Worm (Caenorhabditis elegans): ENCODE measurements around the gene dcap-1.

The dcap-1 gene

DNA sequence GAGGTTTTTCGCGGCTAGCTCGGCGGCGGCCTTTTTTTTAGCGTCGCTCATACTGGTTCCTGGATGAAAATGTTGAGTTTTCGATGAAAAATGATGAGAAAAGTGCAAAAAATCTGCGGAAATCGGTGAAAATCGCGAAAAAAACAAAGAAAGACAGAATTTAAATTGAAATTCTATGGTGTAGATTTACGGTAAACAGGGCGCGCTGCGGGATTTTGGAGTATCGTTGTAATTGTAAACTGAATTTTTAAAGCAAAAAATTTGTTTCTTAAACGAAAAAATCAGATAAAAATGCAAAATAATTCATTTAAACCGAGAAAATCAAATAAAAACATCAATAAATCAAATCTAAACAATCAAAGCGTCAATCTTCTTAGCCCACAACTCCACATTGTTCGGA is at the start of gene dcap-1:
dcap-1 (minus strand) TSS at position 59 of the 400 bp plus-strand sequence.
- TF ChIP-seq scrt-1 (GFP tag; IDR thresholded peaks at IDR 0.05) (no peak), hmbx-1 (tag; optimal IDR thresholded peaks at IDR 0.05) (no peak), tra-4 (tag; optimal IDR thresholded peaks at IDR 0.05) (peak; percentile 40), ceh-36 (tag; optimal IDR thresholded peaks at IDR 0.05) (no peak), flt-1 (GFP tag; IDR thresholded peaks at IDR 0.05) (no peak)

DNA sequence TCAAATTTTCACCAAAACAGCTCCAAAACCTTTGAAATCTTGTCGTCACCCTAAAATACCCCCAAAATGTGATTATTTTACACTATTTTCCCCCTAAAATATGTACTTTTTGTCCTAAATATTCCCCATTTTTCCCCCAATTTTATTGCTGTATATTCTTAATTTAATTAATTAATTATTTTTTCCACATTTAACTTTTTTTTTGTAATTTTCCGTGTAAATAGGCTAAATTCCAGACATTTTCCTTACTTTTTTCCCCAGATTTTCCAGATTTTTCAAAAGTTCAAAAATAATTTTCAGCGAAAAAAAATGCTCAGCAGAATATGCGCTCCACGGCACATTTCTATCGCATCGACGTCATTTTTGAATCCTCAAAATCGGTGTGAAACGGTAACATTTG is 42.6 kb upstream of the dcap-1 start, which contains the start of gene cox-18:
cox-18 (plus strand) TSS at position 301 of the 400 bp plus-strand sequence.
- no peak for TF ChIP-seq ets-7 (tag; optimal IDR thresholded peaks at IDR 0.05)
- TF ChIP-seq hmg-4 (GFP tag; optimal IDR thresholded peaks at IDR 0.05), result no peak
- no peak for TF ChIP-seq aly-1 (tag; optimal IDR thresholded peaks at IDR 0.05)
- no peak for TF ChIP-seq tra-4 (tag; optimal IDR thresholded peaks at IDR 0.05)
- TF ChIP-seq ceh-13 (GFP tag; optimal IDR thresholded peaks at IDR 0.05), result no peak
- TF ChIP-seq flt-1 (GFP tag; IDR thresholded peaks at IDR 0.05), result no peak
- TF ChIP-seq scrt-1 (GFP tag; IDR thresholded peaks at IDR 0.05), result no peak
- TF ChIP-seq tbx-37 (GFP tag; conservative IDR thresholded peaks at IDR 0.05), result no peak
- no peak for TF ChIP-seq sea-1 (GFP tag; conservative IDR thresholded peaks at IDR 0.05)
- TF ChIP-seq ama-1 (optimal IDR thresholded peaks at IDR 0.05), result no peak
- TF ChIP-seq pes-1 (GFP tag; IDR thresholded peaks at IDR 0.05), result no peak
- TF ChIP-seq tbx-11 (GFP tag; IDR thresholded peaks at IDR 0.05), result no peak
- no peak for TF ChIP-seq ceh-36 (tag; optimal IDR thresholded peaks at IDR 0.05)
- no peak for TF ChIP-seq hmbx-1 (tag; optimal IDR thresholded peaks at IDR 0.05)
- no peak for TF ChIP-seq hnd-1 (tag; optimal IDR thresholded peaks at IDR 0.05)
- no peak for TF ChIP-seq F13C5.2 (tag; optimal IDR thresholded peaks at IDR 0.05)
- no peak for TF ChIP-seq B0310.2 (tag; optimal IDR thresholded peaks at IDR 0.05)

- no peak for TF ChIP-seq scrt-1 (GFP tag; IDR thresholded peaks at IDR 0.05)
- no peak for TF ChIP-seq flt-1 (GFP tag; IDR thresholded peaks at IDR 0.05)
- TF ChIP-seq pes-1 (GFP tag; IDR thresholded peaks at IDR 0.05), result no peak
- no peak for TF ChIP-seq ceh-13 (GFP tag; optimal IDR thresholded peaks at IDR 0.05)
- TF ChIP-seq aly-1 (tag; optimal IDR thresholded peaks at IDR 0.05), result no peak
- no peak for TF ChIP-seq ama-1 (optimal IDR thresholded peaks at IDR 0.05)
- no peak for TF ChIP-seq hmbx-1 (tag; optimal IDR thresholded peaks at IDR 0.05)
- TF ChIP-seq tra-4 (tag; optimal IDR thresholded peaks at IDR 0.05), result no peak
- no peak for TF ChIP-seq hmg-4 (GFP tag; optimal IDR thresholded peaks at IDR 0.05)
- TF ChIP-seq sea-1 (GFP tag; conservative IDR thresholded peaks at IDR 0.05), result no peak
- TF ChIP-seq tbx-11 (GFP tag; IDR thresholded peaks at IDR 0.05), result no peak
- TF ChIP-seq B0310.2 (tag; optimal IDR thresholded peaks at IDR 0.05), result no peak
- TF ChIP-seq tbx-37 (GFP tag; conservative IDR thresholded peaks at IDR 0.05), result no peak
- no peak for TF ChIP-seq F13C5.2 (tag; optimal IDR thresholded peaks at IDR 0.05)
- no peak for TF ChIP-seq hnd-1 (tag; optimal IDR thresholded peaks at IDR 0.05)
- TF ChIP-seq ceh-36 (tag; optimal IDR thresholded peaks at IDR 0.05), result no peak
- TF ChIP-seq ets-7 (tag; optimal IDR thresholded peaks at IDR 0.05), result no peak
Measured at ce11 chrIV:1096154-1096553, 41.6 kb upstream of the dcap-1 start.

DNA sequence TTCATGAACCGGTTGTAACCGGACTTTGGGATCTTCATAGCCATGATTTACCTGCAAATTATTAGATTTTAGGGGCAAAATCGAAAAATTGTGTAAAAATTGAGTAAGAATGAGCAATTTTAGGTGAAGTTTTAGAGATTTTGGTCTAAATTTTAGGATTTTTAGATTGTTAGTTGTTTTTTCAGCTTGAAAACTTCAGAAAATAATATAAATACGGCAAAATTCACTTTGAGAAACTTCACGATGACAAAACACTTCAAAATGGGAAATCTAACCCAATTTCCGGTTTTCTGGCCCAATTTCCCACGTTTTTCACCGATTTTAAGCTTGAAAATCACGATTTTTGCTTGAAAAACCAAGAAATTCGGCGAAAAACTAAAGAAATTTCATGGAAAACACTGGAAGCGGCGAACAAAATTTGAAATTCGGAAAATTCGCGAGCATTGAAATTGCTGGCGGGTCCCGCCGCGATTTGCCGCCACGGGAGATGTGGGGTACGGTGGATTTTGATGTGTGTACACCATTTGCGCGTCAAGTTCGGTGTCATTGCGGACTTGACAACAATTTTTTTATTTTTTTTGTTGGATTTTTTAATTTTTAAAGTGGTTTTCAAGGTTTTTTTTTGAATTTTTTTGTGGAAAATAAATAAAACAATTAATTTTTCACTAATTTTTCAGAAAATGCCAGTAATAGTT is 39.4 kb upstream of the dcap-1 start, which contains the start of the genes cct-8 and Y55F3AR.2:
cct-8 (minus strand) TSS at position 51 of the 695 bp plus-strand sequence.
Y55F3AR.2 (plus strand) TSS at position 672 of the 695 bp plus-strand sequence.
- TF ChIP-seq ceh-36 (tag; optimal IDR thresholded peaks at IDR 0.05) (no peak), hnd-1 (tag; optimal IDR thresholded peaks at IDR 0.05) (no peak), aly-1 (tag; optimal IDR thresholded peaks at IDR 0.05) (no peak), ama-1 (optimal IDR thresholded peaks at IDR 0.05) (no peak), tbx-37 (GFP tag; conservative IDR thresholded peaks at IDR 0.05) (peak; percentile 51; the same call in 1 of the 2 replicates), ceh-13 (GFP tag; optimal IDR thresholded peaks at IDR 0.05) (no peak), flt-1 (GFP tag; IDR thresholded peaks at IDR 0.05) (no peak; the same call in 1 of the 2 replicates), scrt-1 (GFP tag; IDR thresholded peaks at IDR 0.05) (peak; percentile 64; the same call in 1 of the 2 replicates), hmg-4 (GFP tag; optimal IDR thresholded peaks at IDR 0.05) (peak; percentile 49), sea-1 (GFP tag; conservative IDR thresholded peaks at IDR 0.05) (0 out of 2 replicates have a peak, but pooled peaks have one; percentile 51), tbx-11 (GFP tag; IDR thresholded peaks at IDR 0.05) (peak; percentile 58; the same call in 1 of the 2 replicates), pes-1 (GFP tag; IDR thresholded peaks at IDR 0.05) (0 out of 2 replicates have a peak, but pooled peaks have one; percentile 38), hmbx-1 (tag; optimal IDR thresholded peaks at IDR 0.05) (peak; percentile 35), B0310.2 (tag; optimal IDR thresholded peaks at IDR 0.05) (no peak), ets-7 (tag; optimal IDR thresholded peaks at IDR 0.05) (no peak), tra-4 (tag; optimal IDR thresholded peaks at IDR 0.05) (no peak), F13C5.2 (tag; optimal IDR thresholded peaks at IDR 0.05) (peak; percentile 94)

DNA sequence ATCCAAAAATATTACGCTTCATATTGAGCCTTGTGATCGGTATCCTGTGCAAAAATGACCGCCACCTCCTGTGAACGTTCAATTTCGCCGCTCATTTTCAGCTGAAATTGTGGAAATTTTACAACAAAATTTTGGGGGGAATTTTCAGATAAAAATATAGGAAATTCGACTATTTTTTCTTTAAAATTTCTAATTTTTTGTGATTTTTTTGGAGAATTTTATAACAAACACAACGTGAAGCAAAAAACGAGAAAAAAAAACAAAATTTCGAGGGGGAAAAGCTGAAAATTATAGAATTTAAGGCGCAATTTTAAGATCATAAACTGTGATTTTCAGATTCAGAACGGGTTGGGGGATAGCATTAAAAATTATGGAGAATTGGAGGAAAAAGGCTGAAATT is 32.3 kb upstream of the dcap-1 start, which contains the start of gene csn-4:
csn-4 (minus strand) TSS at position 101 of the 400 bp plus-strand sequence.
- TF ChIP-seq ama-1 (optimal IDR thresholded peaks at IDR 0.05), result no peak
- no peak for TF ChIP-seq ets-7 (tag; optimal IDR thresholded peaks at IDR 0.05)
- TF ChIP-seq tra-4 (tag; optimal IDR thresholded peaks at IDR 0.05), result no peak
- TF ChIP-seq pes-1 (GFP tag; IDR thresholded peaks at IDR 0.05), result no peak
- no peak for TF ChIP-seq tbx-11 (GFP tag; IDR thresholded peaks at IDR 0.05)
- TF ChIP-seq sea-1 (GFP tag; conservative IDR thresholded peaks at IDR 0.05), result no peak
- TF ChIP-seq hmg-4 (GFP tag; optimal IDR thresholded peaks at IDR 0.05), result no peak

- TF ChIP-seq F13C5.2 (tag; optimal IDR thresholded peaks at IDR 0.05) (no peak), aly-1 (tag; optimal IDR thresholded peaks at IDR 0.05) (no peak)
Measured at ce11 chrIV:1075484-1075883, 20.9 kb upstream of the dcap-1 start.

- no peak for TF ChIP-seq pes-1 (GFP tag; IDR thresholded peaks at IDR 0.05)
- TF ChIP-seq tra-4 (tag; optimal IDR thresholded peaks at IDR 0.05), result no peak
- TF ChIP-seq flt-1 (GFP tag; IDR thresholded peaks at IDR 0.05), result no peak
Measured at ce11 chrIV:1074069-1074468, 19.5 kb upstream of the dcap-1 start.

All from whole organism, early embryonic.